Fruit fly (Drosophila melanogaster) whole organism, pupa: ENCODE measurements around the gene CG3123.

Experiments
- CG10348 ChIP-seq: fragments of 200-800 bp; sonication (Bioruptor generic); IDR thresholded peaks from 2 replicates; pipeline ENCODE4 v1.3.6; 2022; ENCODE audit warnings: missing biosample characterization, missing genetic modification characterization
- CG12605 ChIP-seq: fragments of 200-800 bp; sonication (Bioruptor generic); IDR thresholded peaks from 2 replicates; pipeline ENCODE4 v1.3.6; 2022; ENCODE audit warnings: missing biosample characterization, missing genetic modification characterization
- CG13204 ChIP-seq: fragments of 200-800 bp; sonication (Bioruptor generic); optimal IDR thresholded peaks from 2 replicates; lab custom pipeline; 2018; ENCODE audit warnings: missing biosample characterization, mild to moderate bottlenecking, missing genetic modification characterization, moderate library complexity
- CG14655 ChIP-seq: fragments of 200-800 bp; sonication (Bioruptor generic); optimal IDR thresholded peaks from 3 replicates; lab custom pipeline; 2017; ENCODE audit warnings: mild to moderate bottlenecking, missing biosample characterization, missing genetic modification reagents, missing genetic modification characterization
- CG15710 ChIP-seq: fragments of 200-800 bp; sonication (Bioruptor generic); optimal IDR thresholded peaks from 2 replicates; lab custom pipeline; 2018; ENCODE audit warnings: missing biosample characterization, mild to moderate bottlenecking, missing genetic modification characterization, moderate library complexity
- CG17806 ChIP-seq: fragments of 200-800 bp; sonication (Bioruptor generic); optimal IDR thresholded peaks from 2 replicates; lab custom pipeline; 2018; ENCODE audit warnings: missing biosample characterization, mild to moderate bottlenecking, missing genetic modification characterization, moderate library complexity
- CG32121 ChIP-seq: fragments of 200-800 bp; sonication (Bioruptor generic); IDR thresholded peaks from 2 replicates; pipeline ENCODE4 v1.3.6; 2022; ENCODE audit warnings: missing biosample characterization, missing genetic modification characterization
- CG34367 ChIP-seq: fragments of 200-800 bp; sonication (Bioruptor generic); optimal IDR thresholded peaks from 2 replicates; lab custom pipeline; 2018; ENCODE audit warnings: missing biosample characterization, mild to moderate bottlenecking, missing genetic modification characterization
- CG4496 ChIP-seq: fragments of 200-800 bp; sonication (Bioruptor generic); IDR thresholded peaks from 3 replicates; pipeline ENCODE4 v1.3.6; 2022; ENCODE audit warnings: missing biosample characterization, missing genetic modification characterization
- CG8159 ChIP-seq: fragments of 200-800 bp; sonication (Bioruptor generic); optimal IDR thresholded peaks from 3 replicates; lab custom pipeline; 2018; ENCODE audit warnings: missing biosample characterization, mild to moderate bottlenecking, missing genetic modification characterization, moderate library complexity
- CG8301 ChIP-seq: fragments of 200-800 bp; sonication (Bioruptor generic); optimal IDR thresholded peaks from 2 replicates; lab custom pipeline; 2018; ENCODE audit warnings: missing biosample characterization, mild to moderate bottlenecking, missing genetic modification characterization
- CG9948 ChIP-seq: fragments of 200-800 bp; sonication (Bioruptor generic); optimal IDR thresholded peaks from 2 replicates; lab custom pipeline; 2018; ENCODE audit warnings: missing biosample characterization, mild to moderate bottlenecking, missing genetic modification characterization, moderate library complexity
- D1 ChIP-seq: fragments of 200-800 bp; sonication (Bioruptor generic); optimal IDR thresholded peaks from 2 replicates; lab custom pipeline; 2018; ENCODE audit warnings: missing biosample characterization, mild to moderate bottlenecking, missing genetic modification characterization, moderate library complexity
- EcR ChIP-seq: fragments of 200-800 bp; sonication (Bioruptor generic); optimal IDR thresholded peaks from 3 replicates; lab custom pipeline; 2019; ENCODE audit warnings: missing biosample characterization, missing genetic modification characterization, mild to moderate bottlenecking, moderate library complexity, missing genetic modification reagents
- Ets98B ChIP-seq: fragments of 200-800 bp; sonication (Bioruptor generic); IDR thresholded peaks from 2 replicates; pipeline ENCODE4 v1.3.6; 2022; ENCODE audit warnings: missing biosample characterization, missing genetic modification characterization
- Pif1A ChIP-seq: fragments of 200-800 bp; sonication (Bioruptor generic); optimal IDR thresholded peaks from 3 replicates; lab custom pipeline; 2016; ENCODE audit warnings: missing biosample characterization, missing genetic modification characterization
- Pif1B ChIP-seq: fragments of 200-800 bp; sonication (Bioruptor generic); optimal IDR thresholded peaks from 3 replicates; lab custom pipeline; 2016; ENCODE audit warnings: missing biosample characterization, missing genetic modification characterization
- Snoo ChIP-seq: fragments of 200-800 bp; sonication (Bioruptor generic); optimal IDR thresholded peaks from 3 replicates; lab custom pipeline; 2017; ENCODE audit warnings: missing biosample characterization, mild to moderate bottlenecking, missing genetic modification characterization, inconsistent platforms
- fd96Ca ChIP-seq: fragments of 200-800 bp; sonication (Bioruptor generic); IDR thresholded peaks from 3 replicates; pipeline ENCODE4 v1.3.6; 2022; ENCODE audit warnings: missing biosample characterization, missing genetic modification characterization
- gl ChIP-seq: fragments of 200-800 bp; sonication (Bioruptor generic); optimal IDR thresholded peaks from 2 replicates; lab custom pipeline; 2018; ENCODE audit warnings: missing biosample characterization, mild to moderate bottlenecking, missing genetic modification characterization
- rn ChIP-seq: fragments of 200-800 bp; sonication (Bioruptor generic); IDR thresholded peaks from 2 replicates; pipeline ENCODE4 v1.3.6; 2022; ENCODE audit warnings: missing biosample characterization, missing genetic modification characterization

Gene CG3123

dm6 chr2L:2844413-2844812 is 19.1 kb upstream of the CG3123 start, which contains the start of gene CG18558:
Gene CG18558, minus strand, starts transcription at chr2L:2844513.
- TF ChIP-seq Snoo (tag; lab: Kevin White, UChicago) (no peak), EcR (GFP tag; lab: Kevin White, UChicago) (no peak), CG10348 (GFP tag; lab: Robert Waterston, UW) (no peak), CG17806 (tag; lab: Kevin White, UChicago) (no peak), CG8301 (tag; lab: Kevin White, UChicago) (no peak), gl (tag; lab: Kevin White, UChicago) (no peak), CG32121 (no peak), CG34367 (tag; lab: Kevin White, UChicago) (no peak), fd96Ca (GFP tag; lab: Robert Waterston, UW) (no peak), CG14655 (GFP tag; lab: Kevin White, UChicago) (no peak), CG9948 (no peak), CG15710 (tag; lab: Kevin White, UChicago) (no peak), rn (GFP tag; lab: Robert Waterston, UW) (no peak), CG4496 (no peak)

- TF ChIP-seq CG9948 (no peak), rn (GFP tag; lab: Robert Waterston, UW) (no peak), EcR (GFP tag; lab: Kevin White, UChicago) (peak; percentile 19), D1 (no peak), Ets98B (GFP tag; lab: Robert Waterston, UW) (no peak)
Observed at dm6 chr2L:2840311-2840710, 15.0 kb upstream of the CG3123 start.

- TF ChIP-seq EcR (GFP tag; lab: Kevin White, UChicago), result no peak
- no peak for TF ChIP-seq CG14655 (GFP tag; lab: Kevin White, UChicago)
- no peak for TF ChIP-seq fd96Ca (GFP tag; lab: Robert Waterston, UW)
- no peak for TF ChIP-seq CG17806 (tag; lab: Kevin White, UChicago)
- no peak for TF ChIP-seq Snoo (tag; lab: Kevin White, UChicago)
- TF ChIP-seq CG10348 (GFP tag; lab: Robert Waterston, UW), result no peak
- TF ChIP-seq, all 21 proteins: peak for 0
Observed at dm6 chr2L:2839850-2840249, 14.5 kb upstream of the CG3123 start, which contains the start of gene CG2975. Gene CG2975, plus strand, starts transcription at chr2L:2840124.

- TF ChIP-seq Ets98B (GFP tag; lab: Robert Waterston, UW) (no peak), EcR (GFP tag; lab: Kevin White, UChicago) (no peak), CG8159 (tag; lab: Kevin White, UChicago) (no peak), CG12605 (GFP tag; lab: Robert Waterston, UW) (no peak), CG32121 (no peak), CG4496 (no peak), CG13204 (GFP tag; lab: Kevin White, UChicago) (no peak), Pif1B (GFP tag; lab: Kevin White, UChicago) (no peak), CG10348 (GFP tag; lab: Robert Waterston, UW) (no peak), D1 (no peak), CG34367 (tag; lab: Kevin White, UChicago) (no peak), Snoo (tag; lab: Kevin White, UChicago) (no peak), rn (GFP tag; lab: Robert Waterston, UW) (no peak), fd96Ca (GFP tag; lab: Robert Waterston, UW) (no peak), Pif1A (GFP tag; lab: Kevin White, UChicago) (no peak), CG14655 (GFP tag; lab: Kevin White, UChicago) (no peak), gl (tag; lab: Kevin White, UChicago) (no peak), CG17806 (tag; lab: Kevin White, UChicago) (no peak), CG15710 (tag; lab: Kevin White, UChicago) (no peak)
Observed at dm6 chr2L:2837742-2838461, 12.6 kb upstream of the CG3123 start, which contains the start of the genes CG3119 and Cpr23B. Gene CG3119, minus strand, starts transcription at chr2L:2837833. Gene Cpr23B, plus strand, starts transcription at chr2L:2838411.

dm6 chr2L:2830341-2830800 is 5.1 kb upstream of the CG3123 start:
- TF ChIP-seq CG10348 (GFP tag; lab: Robert Waterston, UW) (peak; percentile 54), EcR (GFP tag; lab: Kevin White, UChicago) (no peak), Pif1B (GFP tag; lab: Kevin White, UChicago) (peak; percentile 90), CG8159 (tag; lab: Kevin White, UChicago) (peak; percentile 96), rn (GFP tag; lab: Robert Waterston, UW) (peak; percentile 67), CG8301 (tag; lab: Kevin White, UChicago) (peak; percentile 95), CG15710 (tag; lab: Kevin White, UChicago) (peak; percentile 95), gl (tag; lab: Kevin White, UChicago) (peak; percentile 67), Pif1A (GFP tag; lab: Kevin White, UChicago) (peak; percentile 88), CG12605 (GFP tag; lab: Robert Waterston, UW) (0 out of 2 replicates have a peak, but pooled peaks have one; percentile 22), fd96Ca (GFP tag; lab: Robert Waterston, UW) (peak; percentile 88), CG13204 (GFP tag; lab: Kevin White, UChicago) (peak; percentile 58), D1 (peak; percentile 96), Ets98B (GFP tag; lab: Robert Waterston, UW) (peak; percentile 59; the same call in 1 of the 2 replicates), CG14655 (GFP tag; lab: Kevin White, UChicago) (peak; percentile 98), CG17806 (tag; lab: Kevin White, UChicago) (peak; percentile 90), CG4496 (no peak; the same call in 1 of the 3 replicates), CG32121 (peak; percentile 84), CG9948 (peak; percentile 95), Snoo (tag; lab: Kevin White, UChicago) (peak; percentile 93), CG34367 (tag; lab: Kevin White, UChicago) (peak; percentile 87)
